Fruit fly (Drosophila melanogaster) whole organism, embryonic: ENCODE measurements around the gene Jhbp12.

Experiments
- Asciz ChIP-seq: fragments of 200-800 bp; sonication (Bioruptor generic); optimal IDR thresholded peaks from 2 replicates; lab custom pipeline; 2017; ENCODE audit warnings: missing biosample characterization, mild to moderate bottlenecking, missing genetic modification characterization, missing genetic modification reagents
- Atf3 ChIP-seq: fragments of 200-800 bp; sonication (Bioruptor generic); optimal IDR thresholded peaks from 3 replicates; lab custom pipeline; 2016; ENCODE audit warnings: missing biosample characterization, missing genetic modification characterization
- BEAF-32 ChIP-seq: fragments of 200-800 bp; sonication (Bioruptor generic); optimal IDR thresholded peaks from 3 replicates; lab custom pipeline; 2017; ENCODE audit warnings: missing biosample characterization, missing genetic modification characterization, mild to moderate bottlenecking, moderate library complexity, missing genetic modification reagents
- CG10654 ChIP-seq: fragments of 200-800 bp; sonication (Bioruptor generic); optimal IDR thresholded peaks from 2 replicates; lab custom pipeline; 2016; ENCODE audit warnings: missing biosample characterization, missing genetic modification characterization
- CG10959 ChIP-seq: fragments of 200-800 bp; sonication (Bioruptor generic); IDR thresholded peaks from 2 replicates; pipeline ENCODE4 v1.3.6; 2022; ENCODE audit warnings: missing biosample characterization, missing genetic modification characterization
- CG11247 ChIP-seq: fragments of 200-800 bp; sonication (Bioruptor generic); IDR thresholded peaks from 2 replicates; pipeline ENCODE4 v1.3.6; 2022; ENCODE audit warnings: missing biosample characterization, missing genetic modification characterization
- CG13894 ChIP-seq: fragments of 200-800 bp; sonication (Bioruptor generic); optimal IDR thresholded peaks from 3 replicates; lab custom pipeline; 2018; ENCODE audit warnings: missing biosample characterization, mild to moderate bottlenecking, missing genetic modification characterization, moderate library complexity
- CG14050 ChIP-seq: fragments of 200-800 bp; sonication (Bioruptor generic); IDR thresholded peaks from 3 replicates; pipeline ENCODE4 v1.3.6; 2022; ENCODE audit warnings: missing biosample characterization, missing genetic modification characterization
- CG16863 ChIP-seq: fragments of 200-800 bp; sonication (Bioruptor generic); optimal IDR thresholded peaks from 3 replicates; lab custom pipeline; 2016; ENCODE audit warnings: missing biosample characterization, missing genetic modification characterization
- CG17361 ChIP-seq: fragments of 200-800 bp; sonication (Bioruptor generic); IDR thresholded peaks from 3 replicates; pipeline ENCODE4 v1.3.6; 2022; ENCODE audit warnings: missing biosample characterization, missing genetic modification characterization
- CG17568 ChIP-seq: fragments of 200-800 bp; sonication (Bioruptor generic); optimal IDR thresholded peaks from 2 replicates; lab custom pipeline; 2018; ENCODE audit warnings: missing biosample characterization, mild to moderate bottlenecking, missing genetic modification characterization, moderate library complexity
- CG17802 ChIP-seq: fragments of 200-800 bp; sonication (Bioruptor generic); optimal IDR thresholded peaks from 2 replicates; lab custom pipeline; 2018; ENCODE audit warnings: missing biosample characterization, mild to moderate bottlenecking, missing genetic modification characterization, moderate library complexity
- CG18011 ChIP-seq: fragments of 200-800 bp; sonication (Bioruptor generic); optimal IDR thresholded peaks from 2 replicates; lab custom pipeline; 2017; ENCODE audit warnings: missing biosample characterization, missing genetic modification characterization, mild to moderate bottlenecking, moderate library complexity, missing genotype
- CG3065 ChIP-seq: fragments of 200-800 bp; sonication (Bioruptor generic); optimal IDR thresholded peaks from 2 replicates; lab custom pipeline; 2016; ENCODE audit warnings: missing biosample characterization, missing genetic modification characterization
- CG31388 ChIP-seq: fragments of 200-800 bp; sonication (Bioruptor generic); optimal IDR thresholded peaks from 2 replicates; lab custom pipeline; 2016; ENCODE audit warnings: missing biosample characterization, missing genetic modification characterization
- CG3281 ChIP-seq: fragments of 200-800 bp; sonication (Bioruptor generic); optimal IDR thresholded peaks from 3 replicates; lab custom pipeline; 2017; ENCODE audit warnings: missing biosample characterization, mild to moderate bottlenecking, missing genetic modification characterization
- CG4404 ChIP-seq: fragments of 200-800 bp; sonication (Bioruptor generic); IDR thresholded peaks from 2 replicates; pipeline ENCODE4 v1.3.6; 2022; ENCODE audit warnings: missing biosample characterization, missing genetic modification characterization
- CG5180 ChIP-seq: fragments of 200-800 bp; sonication (Bioruptor generic); optimal IDR thresholded peaks from 3 replicates; lab custom pipeline; 2017; ENCODE audit warnings: missing biosample characterization, missing genetic modification characterization, mild to moderate bottlenecking, moderate library complexity, missing genetic modification reagents
- CG7372 ChIP-seq: fragments of 200-800 bp; sonication (Bioruptor generic); IDR thresholded peaks from 2 replicates; pipeline ENCODE4 v1.3.6; 2022; ENCODE audit warnings: missing biosample characterization, missing genetic modification characterization
- CG8281 ChIP-seq: fragments of 200-800 bp; sonication (Bioruptor generic); optimal IDR thresholded peaks from 2 replicates; lab custom pipeline; 2018; ENCODE audit warnings: missing biosample characterization, mild to moderate bottlenecking, missing genetic modification characterization, moderate library complexity
- CG8359 ChIP-seq: fragments of 200-800 bp; sonication (Bioruptor generic); optimal IDR thresholded peaks from 2 replicates; lab custom pipeline; 2017; ENCODE audit warnings: missing biosample characterization, mild to moderate bottlenecking, missing genetic modification characterization, borderline replicate concordance
- CG9876 ChIP-seq: fragments of 200-800 bp; sonication (Bioruptor generic); optimal IDR thresholded peaks from 2 replicates; lab custom pipeline; 2016; ENCODE audit warnings: missing biosample characterization, missing genetic modification characterization
- Dbx ChIP-seq: fragments of 200-800 bp; sonication (Bioruptor generic); IDR thresholded peaks from 3 replicates; pipeline ENCODE4 v1.3.6; 2022; ENCODE audit warnings: missing biosample characterization, missing genetic modification characterization
- Deaf1 ChIP-seq: fragments of 200-800 bp; optimal IDR thresholded peaks from 3 replicates; lab custom pipeline; 2019; ENCODE audit warnings: missing biosample characterization, mild to moderate bottlenecking, missing genetic modification characterization, moderate library complexity
- Dref ChIP-seq: fragments of 200-800 bp; sonication (Bioruptor generic); IDR thresholded peaks from 2 replicates; pipeline ENCODE4 v1.3.6; 2022; ENCODE audit warnings: missing biosample characterization, missing genetic modification characterization
- E2f2 ChIP-seq: fragments of 200-800 bp; sonication (Bioruptor generic); IDR thresholded peaks from 2 replicates; pipeline ENCODE4 v1.3.6; 2022; ENCODE audit warnings: missing biosample characterization, missing genetic modification characterization
- ERR ChIP-seq: fragments of 200-800 bp; sonication (Bioruptor generic); optimal IDR thresholded peaks from 2 replicates; lab custom pipeline; 2016; ENCODE audit warnings: missing biosample characterization, missing genetic modification characterization
- Fer1 ChIP-seq: fragments of 200-800 bp; sonication (Bioruptor generic); optimal IDR thresholded peaks from 2 replicates; lab custom pipeline; 2017; ENCODE audit warnings: missing biosample characterization, mild to moderate bottlenecking, missing genetic modification characterization
- H15 ChIP-seq: fragments of 200-800 bp; sonication (Bioruptor generic); IDR thresholded peaks from 3 replicates; pipeline ENCODE4 v1.3.6; 2022; ENCODE audit warnings: missing biosample characterization, missing genetic modification characterization
- Hr51 ChIP-seq, 2 experiments: fragments of 200-800 bp; sonication (Bioruptor generic); optimal IDR thresholded peaks; 2 replicates in 1 of 2; 3 replicates in 1 of 2; lab custom pipeline; 2016 to 2018; ENCODE audit warnings: missing biosample characterization in 2 of 2, missing genetic modification characterization in 2 of 2, mild to moderate bottlenecking in 1 of 2, moderate library complexity in 1 of 2
- Med ChIP-seq: fragments of 200-800 bp; sonication (Bioruptor generic); peaks from one replicate; lab custom pipeline; 2016; ENCODE audit warnings: missing biosample characterization, missing genetic modification characterization, mild to moderate bottlenecking, inconsistent platforms, moderate library complexity
- Optix ChIP-seq: fragments of 200-800 bp; sonication (Bioruptor generic); IDR thresholded peaks from 3 replicates; pipeline ENCODE4 v1.3.6; 2022; ENCODE audit warnings: missing biosample characterization, missing genetic modification characterization
- Pdp1 ChIP-seq, 2 experiments: fragments of 200-800 bp; sonication (Bioruptor generic); optimal IDR thresholded peaks; 3 replicates each; lab custom pipeline; 2016; ENCODE audit warnings: missing biosample characterization in 2 of 2, missing genetic modification characterization in 2 of 2, mild to moderate bottlenecking in 1 of 2, moderate library complexity in 1 of 2
- Rx ChIP-seq: fragments of 200-800 bp; sonication (Bioruptor generic); IDR thresholded peaks from 2 replicates; pipeline ENCODE4 v1.3.6; 2022; ENCODE audit warnings: missing biosample characterization, missing genetic modification characterization
- Sox102F ChIP-seq: fragments of 200-800 bp; sonication (Bioruptor generic); optimal IDR thresholded peaks from 2 replicates; lab custom pipeline; 2018; ENCODE audit warnings: missing biosample characterization, mild to moderate bottlenecking, missing genetic modification characterization, moderate library complexity
- Sry-β ChIP-seq: fragments of 200-800 bp; sonication (Bioruptor generic); optimal IDR thresholded peaks from 2 replicates; lab custom pipeline; 2018; ENCODE audit warnings: missing biosample characterization, mild to moderate bottlenecking, missing genetic modification characterization, moderate library complexity
- Taf1 ChIP-seq: fragments of 200-800 bp; sonication (Bioruptor generic); IDR thresholded peaks from 2 replicates; pipeline ENCODE4 v1.3.6; 2022; ENCODE audit warnings: missing biosample characterization, missing genetic modification characterization
- az2 ChIP-seq: fragments of 200-800 bp; sonication (Bioruptor generic); optimal IDR thresholded peaks from 3 replicates; lab custom pipeline; 2016; ENCODE audit warnings: missing biosample characterization, missing genetic modification characterization
- bsh ChIP-seq, 2 experiments: fragments of 200-800 bp; sonication (Bioruptor generic); optimal IDR thresholded peaks; 2 replicates each; lab custom pipeline; 2017 to 2018; ENCODE audit warnings: mild to moderate bottlenecking in 2 of 2, missing biosample characterization in 2 of 2, missing genetic modification characterization in 2 of 2, moderate library complexity in 1 of 2
- caup ChIP-seq: fragments of 200-800 bp; sonication (Bioruptor generic); optimal IDR thresholded peaks from 3 replicates; lab custom pipeline; 2017; ENCODE audit warnings: missing biosample characterization, mild to moderate bottlenecking, missing genetic modification characterization, moderate library complexity; ENCODE audit not compliant: severe bottlenecking
- crol ChIP-seq: fragments of 200-800 bp; sonication (Bioruptor generic); IDR thresholded peaks from 2 replicates; pipeline ENCODE4 v1.3.6; 2022; ENCODE audit warnings: missing biosample characterization, missing genetic modification characterization
- cwo ChIP-seq: fragments of 200-800 bp; sonication (Bioruptor generic); optimal IDR thresholded peaks from 3 replicates; lab custom pipeline; 2017; ENCODE audit warnings: missing biosample characterization, missing genetic modification characterization, mild to moderate bottlenecking, moderate library complexity, missing genetic modification reagents
- nau ChIP-seq: fragments of 200-800 bp; sonication (Bioruptor generic); optimal IDR thresholded peaks from 3 replicates; lab custom pipeline; 2017; ENCODE audit warnings: missing biosample characterization, mild to moderate bottlenecking, missing genetic modification characterization, missing genetic modification reagents
- otp ChIP-seq: fragments of 200-800 bp; sonication (Bioruptor generic); IDR thresholded peaks from 3 replicates; pipeline ENCODE4, ENCODE4 v1.3.6; 2022; ENCODE audit warnings: missing biosample characterization, missing genetic modification characterization
- pnt ChIP-seq: fragments of 200-800 bp; sonication (Bioruptor generic); optimal IDR thresholded peaks from 3 replicates; lab custom pipeline; 2016; ENCODE audit warnings: missing biosample characterization, missing genetic modification characterization
- pzg ChIP-seq: fragments of 200-800 bp; sonication (Bioruptor generic); optimal IDR thresholded peaks from 3 replicates; lab custom pipeline; 2018; ENCODE audit warnings: missing biosample characterization, mild to moderate bottlenecking, missing genetic modification characterization, moderate library complexity
- sim ChIP-seq: fragments of 200-800 bp; sonication (Bioruptor generic); IDR thresholded peaks from 2 replicates; pipeline ENCODE4 v1.3.6; 2022; ENCODE audit warnings: missing biosample characterization, missing genetic modification characterization
- toy ChIP-seq: fragments of 200-800 bp; sonication (Bioruptor generic); IDR thresholded peaks from 2 replicates; pipeline ENCODE4 v1.3.6; 2022; ENCODE audit warnings: missing biosample characterization, missing genetic modification characterization
- vnd ChIP-seq: fragments of 200-800 bp; sonication (Bioruptor generic); IDR thresholded peaks from 3 replicates; pipeline ENCODE4 v1.3.6; 2022; ENCODE audit warnings: missing biosample characterization, missing genetic modification characterization; ENCODE audit not compliant: partially characterized antibody

The Jhbp12 gene

dm6 chr3R:24565748-24566239, 41.2 kb downstream of the Jhbp12 start (continued):
- no peak for TF ChIP-seq vnd
- TF ChIP-seq Asciz, result peak; percentile 60
- no peak for TF ChIP-seq CG7372 (GFP tag; lab: Robert Waterston, UW)
- peak in 1 of 2 experiments; percentile 82 for TF ChIP-seq Pdp1 (GFP tag; optimal IDR thresholded peaks at IDR 0.05; lab: Kevin White, UChicago)
- TF ChIP-seq Sox102F (GFP tag; lab: Kevin White, UChicago), result no peak
- peak; percentile 79 for TF ChIP-seq CG17568 (GFP tag; lab: Kevin White, UChicago)
- TF ChIP-seq Dref (GFP tag; lab: Robert Waterston, UW), result no peak
- no peak for TF ChIP-seq CG9876 (GFP tag; lab: Kevin White, UChicago)
- TF ChIP-seq otp (GFP tag; lab: Robert Waterston, UW), result 0 out of 3 replicates have a peak, but pooled peaks have one; percentile 42
- no peak for TF ChIP-seq CG3065 (GFP tag; lab: Kevin White, UChicago)
- TF ChIP-seq Sry-β (GFP tag; lab: Kevin White, UChicago), result no peak
- TF ChIP-seq bsh (GFP tag; optimal IDR thresholded peaks at IDR 0.05; lab: Kevin White, UChicago), result peak; percentile 45 to 55
- 0 out of 3 replicates have a peak, but pooled peaks have one; percentile 36 for TF ChIP-seq CG14050 (GFP tag; lab: Robert Waterston, UW)
- peak; percentile 30; the same call in 1 of the 3 replicates for TF ChIP-seq CG17361 (GFP tag; lab: Robert Waterston, UW)
- peak; percentile 87 for TF ChIP-seq nau (GFP tag; lab: Kevin White, UChicago)
- no peak for TF ChIP-seq CG10959
- no peak for TF ChIP-seq CG10654 (GFP tag; lab: Kevin White, UChicago)
- TF ChIP-seq CG3281, result peak; percentile 60
- no peak for TF ChIP-seq pnt (GFP tag; lab: Kevin White, UChicago)
- TF ChIP-seq CG4404 (GFP tag; lab: Robert Waterston, UW), result no peak
- peak; percentile 57; the same call in 1 of the 2 replicates for TF ChIP-seq crol
- TF ChIP-seq CG8359 (GFP tag; lab: Kevin White, UChicago), result no peak
- TF ChIP-seq Atf3, result no peak
- TF ChIP-seq CG31388, result no peak
- TF ChIP-seq Fer1 (GFP tag; lab: Kevin White, UChicago), result peak; percentile 91
- peak; percentile 70; the same call in 2 of the 3 replicates for TF ChIP-seq Dbx (GFP tag; lab: Robert Waterston, UW)
- TF ChIP-seq toy (GFP tag; lab: Robert Waterston, UW), result no peak
- no peak for TF ChIP-seq sim (GFP tag; lab: Robert Waterston, UW)
- TF ChIP-seq CG8281 (tag; lab: Kevin White, UChicago), result no peak
- no peak for TF ChIP-seq CG17802 (tag; lab: Kevin White, UChicago)
- TF ChIP-seq pzg (GFP tag; lab: Kevin White, UChicago), result no peak
- no peak for TF ChIP-seq Optix (GFP tag; lab: Robert Waterston, UW)
- TF ChIP-seq CG13894 (tag; lab: Kevin White, UChicago), result peak; percentile 93
- TF ChIP-seq CG11247 (GFP tag; lab: Robert Waterston, UW), result 0 out of 2 replicates have a peak, but pooled peaks have one; percentile 4
- TF ChIP-seq Med (GFP tag; lab: Kevin White, UChicago), result peak; percentile 93
- TF ChIP-seq ERR (GFP tag; lab: Kevin White, UChicago), result no peak
- TF ChIP-seq Taf1 (GFP tag; lab: Robert Waterston, UW), result no peak; the same call in 1 of the 2 replicates
- TF ChIP-seq caup (GFP tag; lab: Kevin White, UChicago), result peak; percentile 85
- TF ChIP-seq BEAF-32 (GFP tag; lab: Kevin White, UChicago), result no peak
- TF ChIP-seq Deaf1 (tag; lab: Kevin White, UChicago), result peak; percentile 62
- TF ChIP-seq Hr51 (GFP tag; optimal IDR thresholded peaks at IDR 0.05; lab: Kevin White, UChicago), result peak; percentile 51 to 73
- TF ChIP-seq cwo (GFP tag; lab: Kevin White, UChicago), result peak; percentile 71
- TF ChIP-seq E2f2 (GFP tag; lab: Robert Waterston, UW), result peak; percentile 54; the same call in 1 of the 2 replicates
- 0 out of 3 replicates have a peak, but pooled peaks have one; percentile 40 for TF ChIP-seq H15 (GFP tag; lab: Robert Waterston, UW)
- peak; percentile 11 for TF ChIP-seq CG5180 (GFP tag; lab: Kevin White, UChicago)
- no peak for TF ChIP-seq az2 (GFP tag; lab: Kevin White, UChicago)
- no peak for TF ChIP-seq Rx (GFP tag; lab: Robert Waterston, UW)
- TF ChIP-seq CG16863 (GFP tag; lab: Kevin White, UChicago), result peak; percentile 23
- TF ChIP-seq CG18011 (GFP tag; lab: Kevin White, UChicago), result peak; percentile 60
